Worm (Caenorhabditis elegans): ENCODE results near the gene srsx-17.

- TF ChIP-seq dao-5 (tag; optimal IDR thresholded peaks at IDR 0.05) (no peak), him-1 (tag; optimal IDR thresholded peaks at IDR 0.05) (no peak)
Observed at ce11 chrV:5943167-5943566, 15.7 kb downstream of the srsx-17 start, which contains the start of gene pst-1.

Data from whole organism, L4/young adult.